Worm (Caenorhabditis elegans) whole organism, young adult: ENCODE results near the gene dgk-3.
A peak's percentile ranks its signal among the peaks of the same experiment; 100 is the strongest.

Experiments used
- B0336.3 ChIP-seq: fragments of 200-800 bp; sonication (Bioruptor generic); IDR thresholded peaks from 2 replicates; pipeline ENCODE4 v1.3.6; 2022; ENCODE audit warnings: missing genetic modification characterization, missing compliant biosample characterization
- F23B12.7 ChIP-seq: sonication (generic microtip); optimal IDR thresholded peaks from 2 replicates; lab custom pipeline; 2017; ENCODE audit warnings: missing genetic modification characterization, mild to moderate bottlenecking, missing compliant biosample characterization, antibody characterized with exemption, moderate library complexity; ENCODE audit not compliant: insufficient read depth
- F55B11.4 ChIP-seq: sonication (generic microtip); optimal IDR thresholded peaks from 2 replicates; lab custom pipeline; 2016; ENCODE audit warnings: missing compliant biosample characterization, missing genetic modification characterization, borderline replicate concordance; ENCODE audit not compliant: insufficient read depth
- F57A8.1 ChIP-seq: fragments of 200-800 bp; sonication (Bioruptor generic); optimal IDR thresholded peaks from 2 replicates; lab custom pipeline; 2018; ENCODE audit warnings: mild to moderate bottlenecking, missing genetic modification characterization, moderate library complexity, missing compliant biosample characterization
- F57C9.4 ChIP-seq: sonication (generic microtip); optimal IDR thresholded peaks from 2 replicates; lab custom pipeline; 2017; ENCODE audit warnings: mild to moderate bottlenecking, missing genetic modification characterization, missing compliant biosample characterization
- Y56A3A.18 ChIP-seq: fragments of 200-800 bp; sonication (Bioruptor generic); IDR thresholded peaks from 2 replicates; pipeline ENCODE4 v1.3.6; 2022; ENCODE audit warnings: missing genetic modification reagents, missing genetic modification characterization, missing compliant biosample characterization
- ZK185.1 ChIP-seq: sonication (generic microtip); optimal IDR thresholded peaks from 2 replicates; lab custom pipeline; 2016; ENCODE audit warnings: mild to moderate bottlenecking, missing genetic modification characterization, missing compliant biosample characterization; ENCODE audit not compliant: poor library complexity, severe bottlenecking
- akir-1 ChIP-seq: fragments of 200-800 bp; sonication (Bioruptor generic); optimal IDR thresholded peaks from 2 replicates; lab custom pipeline; 2018; ENCODE audit warnings: mild to moderate bottlenecking, missing genetic modification characterization, moderate library complexity, missing compliant biosample characterization
- aptf-2 ChIP-seq: fragments of 200-800 bp; sonication (Bioruptor generic); conservative IDR thresholded peaks from 2 replicates; pipeline ENCODE4 v1.3.6; 2022; ENCODE audit warnings: missing genetic modification reagents, missing genetic modification characterization, missing compliant biosample characterization
- aptf-3 ChIP-seq: fragments of 200-800 bp; sonication (Bioruptor generic); IDR thresholded peaks from 2 replicates; pipeline ENCODE4 v1.3.6; 2022; ENCODE audit warnings: missing genetic modification characterization, missing compliant biosample characterization
- athp-1 ChIP-seq: sonication (generic microtip); optimal IDR thresholded peaks from 2 replicates; lab custom pipeline; 2017; ENCODE audit warnings: mild to moderate bottlenecking, missing genetic modification characterization, missing compliant biosample characterization
- attf-5 ChIP-seq: fragments of 200-800 bp; sonication (Bioruptor generic); optimal IDR thresholded peaks from 2 replicates; lab custom pipeline; 2018; ENCODE audit warnings: mild to moderate bottlenecking, missing genetic modification characterization, missing compliant biosample characterization
- bed-1 ChIP-seq: fragments of 200-800 bp; sonication (Bioruptor generic); IDR thresholded peaks from 2 replicates; pipeline ENCODE4 v1.3.6; 2022; ENCODE audit warnings: missing genetic modification reagents, missing genetic modification characterization, missing compliant biosample characterization
- ccch-3 ChIP-seq: fragments of 200-800 bp; sonication (Bioruptor generic); optimal IDR thresholded peaks from 2 replicates; lab custom pipeline; 2018; ENCODE audit warnings: mild to moderate bottlenecking, missing genetic modification characterization, missing compliant biosample characterization
- ceh-40 ChIP-seq: fragments of 200-800 bp; sonication (Bioruptor generic); IDR thresholded peaks from 2 replicates; pipeline ENCODE4 v1.3.6; 2022; ENCODE audit warnings: missing genetic modification characterization, missing compliant biosample characterization
- die-1 ChIP-seq: sonication (generic microtip); optimal IDR thresholded peaks from 2 replicates; lab custom pipeline; 2016; ENCODE audit warnings: missing genotype, mild to moderate bottlenecking, missing genetic modification characterization, missing compliant biosample characterization
- dpl-1 ChIP-seq: fragments of 150-350 bp; optimal IDR thresholded peaks from 2 replicates; lab custom pipeline; 2014; ENCODE audit warnings: missing biosample characterization, missing genetic modification reagents, missing genetic modification characterization
- efl-1 ChIP-seq: fragments of 150-350 bp; optimal IDR thresholded peaks from 2 replicates; lab custom pipeline; 2014; ENCODE audit warnings: missing biosample characterization, missing genetic modification reagents, missing genetic modification characterization
- ets-4 ChIP-seq: fragments of 200-800 bp; sonication (Bioruptor generic); optimal IDR thresholded peaks from 2 replicates; lab custom pipeline; 2018; ENCODE audit warnings: mild to moderate bottlenecking, missing genetic modification characterization, missing compliant biosample characterization
- him-1 ChIP-seq: sonication (generic microtip); optimal IDR thresholded peaks from 2 replicates; lab custom pipeline; 2016; ENCODE audit warnings: missing genotype, missing genetic modification reagents, missing genetic modification characterization, missing compliant biosample characterization
- hlh-26 ChIP-seq: fragments of 200-800 bp; sonication (Bioruptor generic); conservative IDR thresholded peaks from 2 replicates; pipeline ENCODE4 v1.3.6; 2022; ENCODE audit warnings: missing genetic modification reagents, missing genetic modification characterization, missing compliant biosample characterization
- hmg-1.2 ChIP-seq: fragments of 200-800 bp; sonication (Bioruptor generic); IDR thresholded peaks from 2 replicates; pipeline ENCODE4 v1.3.6; 2022; ENCODE audit warnings: missing genetic modification reagents, missing genetic modification characterization, missing compliant biosample characterization
- hmg-20 ChIP-seq: fragments of 200-800 bp; sonication (Bioruptor generic); IDR thresholded peaks from 2 replicates; pipeline ENCODE4 v1.3.6; 2022; ENCODE audit warnings: missing genetic modification reagents, missing genetic modification characterization, missing compliant biosample characterization
- lsy-27 ChIP-seq: sonication (generic microtip); optimal IDR thresholded peaks from 2 replicates; lab custom pipeline; 2017; ENCODE audit warnings: missing genetic modification characterization, mild to moderate bottlenecking, missing compliant biosample characterization, antibody characterized with exemption, missing genotype, borderline replicate concordance; ENCODE audit not compliant: insufficient read depth
- nhr-179 ChIP-seq: sonication (generic microtip); optimal IDR thresholded peaks from 2 replicates; lab custom pipeline; 2016; ENCODE audit warnings: mild to moderate bottlenecking, missing genetic modification characterization, missing compliant biosample characterization
- nhr-80 ChIP-seq: sonication (generic microtip); optimal IDR thresholded peaks from 2 replicates; lab custom pipeline; 2016; ENCODE audit warnings: missing genetic modification characterization, missing compliant biosample characterization
- rcor-1 ChIP-seq: fragments of 200-800 bp; sonication (Bioruptor generic); IDR thresholded peaks from 2 replicates; pipeline ENCODE4 v1.3.6; 2022; ENCODE audit warnings: missing genetic modification reagents, missing genetic modification characterization, missing compliant biosample characterization
- snpc-1.3 ChIP-seq: sonication (generic microtip); optimal IDR thresholded peaks from 2 replicates; lab custom pipeline; 2017; ENCODE audit warnings: missing genetic modification characterization, mild to moderate bottlenecking, missing compliant biosample characterization, antibody characterized with exemption, moderate library complexity, missing genotype, missing genetic modification reagents; ENCODE audit not compliant: insufficient read depth
- somi-1 ChIP-seq: fragments of 200-800 bp; sonication (Bioruptor generic); optimal IDR thresholded peaks from 2 replicates; lab custom pipeline; 2018; ENCODE audit warnings: mild to moderate bottlenecking, missing genetic modification characterization, missing compliant biosample characterization
- tlf-1 ChIP-seq: fragments of 200-800 bp; sonication (Bioruptor generic); optimal IDR thresholded peaks from 2 replicates; lab custom pipeline; 2018; ENCODE audit warnings: mild to moderate bottlenecking, missing genetic modification characterization, missing compliant biosample characterization
- unc-130 ChIP-seq: sonication (generic microtip); optimal IDR thresholded peaks from 2 replicates; lab custom pipeline; 2016; ENCODE audit warnings: missing genetic modification reagents, missing genetic modification characterization, missing compliant biosample characterization
- xnd-1 ChIP-seq: sonication (generic microtip); optimal IDR thresholded peaks from 2 replicates; lab custom pipeline; 2016; ENCODE audit warnings: missing genotype, missing genetic modification reagents, missing genetic modification characterization, missing compliant biosample characterization
- zim-3 ChIP-seq: sonication (generic microtip); optimal IDR thresholded peaks from 2 replicates; lab custom pipeline; 2017; ENCODE audit warnings: mild to moderate bottlenecking, missing genetic modification characterization, moderate library complexity, missing compliant biosample characterization
- ztf-26 ChIP-seq: sonication (generic microtip); optimal IDR thresholded peaks from 2 replicates; lab custom pipeline; 2017; ENCODE audit warnings: missing genetic modification characterization, missing compliant biosample characterization
- ztf-3 ChIP-seq: fragments of 200-800 bp; sonication (Bioruptor generic); optimal IDR thresholded peaks from 2 replicates; lab custom pipeline; 2018; ENCODE audit warnings: mild to moderate bottlenecking, missing genetic modification characterization, missing compliant biosample characterization

Gene dgk-3

DNA sequence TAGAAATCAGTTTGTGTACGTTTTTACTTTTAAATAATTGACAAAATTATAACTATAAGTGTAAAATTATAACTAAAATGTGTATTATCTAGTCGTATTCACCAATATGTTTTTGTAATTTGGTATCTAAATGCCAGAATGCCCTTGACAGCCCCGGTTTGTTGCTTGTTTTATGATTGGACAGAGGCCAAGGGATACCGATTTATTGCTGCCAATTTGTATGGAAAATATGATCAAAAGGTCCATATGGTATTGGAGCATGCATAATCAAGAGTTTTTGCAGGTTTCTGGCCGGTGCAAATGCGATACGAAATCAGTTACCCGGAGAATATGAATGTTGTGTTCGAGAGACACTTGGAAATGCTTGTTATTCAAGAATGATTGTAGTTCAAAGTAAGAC is 47.1 kb upstream of the dgk-3 start:
- TF ChIP-seq Y56A3A.18 (GFP tag; lab: Robert Waterston, UW) (no peak), F23B12.7 (no peak), xnd-1 (tag; lab: Kevin White, UChicago) (no peak), akir-1 (no peak), nhr-80 (no peak), ets-4 (no peak)

DNA sequence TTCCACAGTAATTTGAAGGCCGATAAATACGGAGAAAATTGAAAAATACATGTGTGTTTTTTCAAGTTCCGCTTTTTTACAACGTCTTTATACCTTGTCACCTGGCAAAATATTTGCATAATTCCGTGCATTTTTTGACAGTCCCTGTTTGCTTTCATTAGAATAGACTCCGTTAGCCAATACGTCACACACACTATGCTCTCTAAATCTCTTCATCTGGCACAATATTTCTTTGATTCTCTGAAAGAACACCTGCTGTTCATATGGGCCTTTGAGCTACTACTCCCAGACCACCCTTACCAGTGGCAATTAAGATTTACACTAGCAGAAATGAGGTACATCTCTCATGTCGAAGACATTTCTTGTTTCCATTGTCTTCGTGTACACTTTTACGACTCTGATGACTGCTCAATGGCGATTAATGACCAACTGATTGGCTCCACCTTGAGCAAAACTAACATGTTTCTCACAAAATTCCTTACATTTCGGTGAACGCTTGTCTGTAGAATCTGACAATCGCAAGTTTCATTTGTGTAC is 44.5 kb upstream of the dgk-3 start, which contains the start of gene grl-11:
TSS of gene grl-11 (minus strand) at position 51 of the 537 bp plus-strand sequence.
- TF ChIP-seq aptf-3 (GFP tag; lab: Robert Waterston, UW) = no peak
- TF ChIP-seq bed-1 (GFP tag; lab: Robert Waterston, UW) = no peak
- no peak for TF ChIP-seq die-1 (tag; lab: Kevin White, UChicago)
- no peak for TF ChIP-seq ztf-26 (tag; lab: Kevin White, UChicago)
- no peak for TF ChIP-seq hlh-26 (GFP tag; lab: Robert Waterston, UW)
- no peak for TF ChIP-seq unc-130
- no peak for TF ChIP-seq efl-1 (GFP tag; lab: Kevin White, UChicago)
- TF ChIP-seq F57C9.4 = no peak
- no peak for TF ChIP-seq F57A8.1 (GFP tag; lab: Kevin White, UChicago)
- no peak for TF ChIP-seq ztf-3 (GFP tag; lab: Kevin White, UChicago)
- no peak for TF ChIP-seq aptf-2 (GFP tag; lab: Robert Waterston, UW)
- TF ChIP-seq ccch-3 (GFP tag; lab: Kevin White, UChicago) = no peak

DNA sequence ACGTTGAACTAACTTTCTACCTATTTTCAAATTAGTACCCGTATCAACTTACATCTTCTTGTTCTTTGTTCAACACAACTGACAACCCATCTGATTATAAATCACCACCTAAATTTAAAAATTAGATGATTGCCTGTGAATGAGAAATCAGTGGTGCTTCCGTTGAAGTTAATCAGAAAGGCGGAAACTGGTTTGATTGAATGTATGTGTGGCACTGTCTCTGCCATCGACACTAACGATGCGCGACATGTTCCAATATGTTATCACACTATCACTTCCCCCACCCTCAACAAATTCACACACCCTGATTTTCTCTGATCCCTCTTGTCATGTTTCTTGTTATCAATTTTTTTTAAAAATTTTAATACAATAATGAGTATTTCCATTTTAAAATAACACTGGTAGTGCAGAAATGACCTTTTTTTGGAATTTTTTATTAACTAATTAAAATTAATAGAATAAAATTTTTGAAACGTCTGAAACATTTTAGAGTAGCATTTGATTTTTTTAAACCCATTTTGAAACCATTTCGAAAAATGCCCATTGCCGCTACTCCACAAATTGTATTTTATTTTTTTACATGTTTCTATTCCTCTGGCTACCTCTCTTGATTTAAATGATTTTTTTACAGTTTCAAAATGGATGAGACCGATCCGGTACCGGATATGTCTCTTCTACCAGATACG is 43.8 kb upstream of the dgk-3 start, which contains the start of gene ced-11:
TSS of gene ced-11 (plus strand) at position 636 of the 686 bp plus-strand sequence.
- no peak for TF ChIP-seq athp-1 (tag; lab: Kevin White, UChicago)
- TF ChIP-seq hmg-20 (GFP tag; lab: Robert Waterston, UW) = no peak
- TF ChIP-seq bed-1 (GFP tag; lab: Robert Waterston, UW) = no peak
- no peak for TF ChIP-seq ceh-40 (GFP tag; lab: Robert Waterston, UW)
- no peak for TF ChIP-seq lsy-27 (tag; lab: Kevin White, UChicago)
- no peak for TF ChIP-seq rcor-1 (GFP tag; lab: Robert Waterston, UW)
- TF ChIP-seq tlf-1 = no peak
- TF ChIP-seq zim-3 = no peak
- no peak for TF ChIP-seq F23B12.7
- no peak for TF ChIP-seq him-1 (tag; lab: Kevin White, UChicago)
- no peak for TF ChIP-seq nhr-179 (tag; lab: Kevin White, UChicago)
- no peak for TF ChIP-seq dpl-1
- TF ChIP-seq F55B11.4 (tag; lab: Kevin White, UChicago) = no peak
- TF ChIP-seq somi-1 (GFP tag; lab: Kevin White, UChicago) = no peak
- TF ChIP-seq snpc-1.3 = no peak
- no peak for TF ChIP-seq ZK185.1 (tag; lab: Kevin White, UChicago)
- TF ChIP-seq, all 124 proteins: peak for 0

DNA sequence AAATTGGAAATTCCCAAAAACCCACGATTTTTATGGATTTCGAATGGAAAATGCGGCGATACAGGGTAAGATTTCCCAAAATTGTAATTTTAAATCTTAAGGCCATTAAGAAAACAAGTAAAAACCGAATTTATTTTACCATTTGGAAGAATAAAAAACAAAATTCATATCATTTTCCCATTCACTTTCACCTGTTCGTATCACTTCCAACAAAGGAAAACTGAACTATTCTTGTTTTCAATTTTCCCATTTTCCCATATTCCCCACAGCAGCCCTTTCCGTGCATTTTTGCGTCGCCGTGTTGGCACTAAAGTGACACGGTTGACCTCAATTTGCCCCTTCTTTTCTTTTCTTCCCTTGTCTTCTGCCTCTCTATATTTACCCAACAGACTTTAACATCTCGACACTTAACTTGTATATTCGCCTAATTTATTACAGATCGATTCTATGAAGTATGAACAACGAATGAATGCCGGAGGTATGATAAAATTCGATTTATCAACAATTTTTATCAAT is 37.0 kb upstream of the dgk-3 start, which contains the start of gene sec-16A.1:
TSS of gene sec-16A.1 (plus strand) at position 51 of the 516 bp plus-strand sequence.
- TF ChIP-seq attf-5 (peak; percentile 34), hmg-1.2 (GFP tag; lab: Robert Waterston, UW) (peak; percentile 24; the same call in 1 of the 2 replicates), B0336.3 (GFP tag; lab: Robert Waterston, UW) (no peak)
